Fruit fly (Drosophila melanogaster) whole organism, embryonic: ENCODE measurements around the gene Prp18.

Source experiments
- Blimp-1 ChIP-seq: fragments of 200-800 bp; sonication (Bioruptor generic); optimal IDR thresholded peaks from 3 replicates; lab custom pipeline; 2018; ENCODE audit warnings: missing biosample characterization, missing genetic modification characterization, mild to moderate bottlenecking, moderate library complexity, missing genetic modification reagents
- CG10147 ChIP-seq: fragments of 200-800 bp; sonication (Bioruptor generic); optimal IDR thresholded peaks from 2 replicates; lab custom pipeline; 2019; ENCODE audit warnings: missing biosample characterization, mild to moderate bottlenecking, missing genetic modification characterization, moderate library complexity
- CG11560 ChIP-seq: fragments of 200-800 bp; sonication (Bioruptor generic); IDR thresholded peaks from 3 replicates; pipeline ENCODE4 v1.3.6; 2022; ENCODE audit warnings: missing biosample characterization, missing genetic modification characterization
- CG12104 ChIP-seq: fragments of 200-800 bp; sonication (Bioruptor generic); optimal IDR thresholded peaks from 3 replicates; lab custom pipeline; 2016; ENCODE audit warnings: missing biosample characterization, missing genetic modification characterization
- CG12155 ChIP-seq: fragments of 200-800 bp; sonication (Bioruptor generic); optimal IDR thresholded peaks from 3 replicates; lab custom pipeline; 2016; ENCODE audit warnings: missing biosample characterization, missing genetic modification characterization
- CG13424 ChIP-seq: fragments of 200-800 bp; sonication (Bioruptor generic); optimal IDR thresholded peaks from 2 replicates; lab custom pipeline; 2019; ENCODE audit warnings: missing biosample characterization, mild to moderate bottlenecking, missing genetic modification characterization, moderate library complexity
- CG16815 ChIP-seq: fragments of 200-800 bp; sonication (Bioruptor generic); optimal IDR thresholded peaks from 3 replicates; lab custom pipeline; 2017; ENCODE audit warnings: missing biosample characterization, mild to moderate bottlenecking, missing genetic modification characterization
- CG17385 ChIP-seq: fragments of 200-800 bp; sonication (Bioruptor generic); optimal IDR thresholded peaks from 3 replicates; lab custom pipeline; 2018; ENCODE audit warnings: missing biosample characterization, mild to moderate bottlenecking, missing genetic modification characterization
- CG3163 ChIP-seq: fragments of 200-800 bp; sonication (Bioruptor generic); optimal IDR thresholded peaks from 3 replicates; lab custom pipeline; 2016; ENCODE audit warnings: missing biosample characterization, missing genetic modification characterization
- CG4282 ChIP-seq: fragments of 200-800 bp; sonication (Bioruptor generic); optimal IDR thresholded peaks from 2 replicates; lab custom pipeline; 2016; ENCODE audit warnings: missing biosample characterization, missing genetic modification characterization
- CG4617 ChIP-seq: fragments of 200-800 bp; sonication (Bioruptor generic); optimal IDR thresholded peaks from 3 replicates; lab custom pipeline; 2016; ENCODE audit warnings: missing biosample characterization, missing genetic modification characterization, borderline replicate concordance
- CG6272 ChIP-seq: fragments of 200-800 bp; sonication (Bioruptor generic); IDR thresholded peaks from 2 replicates; pipeline ENCODE4 v1.3.6; 2022; ENCODE audit warnings: missing biosample characterization, missing genetic modification characterization
- CG6689 ChIP-seq: fragments of 200-800 bp; sonication (Bioruptor generic); IDR thresholded peaks from 2 replicates; pipeline ENCODE4 v1.3.6; 2022; ENCODE audit warnings: missing biosample characterization, missing genetic modification characterization
- CG7987 ChIP-seq: fragments of 200-800 bp; sonication (Bioruptor generic); optimal IDR thresholded peaks from 2 replicates; lab custom pipeline; 2018; ENCODE audit warnings: missing biosample characterization, mild to moderate bottlenecking, missing genetic modification characterization, moderate library complexity
- CG8089 ChIP-seq: fragments of 200-800 bp; sonication (Bioruptor generic); optimal IDR thresholded peaks from 3 replicates; lab custom pipeline; 2016; ENCODE audit warnings: missing biosample characterization, missing genetic modification characterization
- CG8281 ChIP-seq: fragments of 200-800 bp; sonication (Bioruptor generic); optimal IDR thresholded peaks from 2 replicates; lab custom pipeline; 2018; ENCODE audit warnings: missing biosample characterization, mild to moderate bottlenecking, missing genetic modification characterization, moderate library complexity
- CG8290 ChIP-seq, 3 experiments: fragments of 200-800 bp; sonication (Bioruptor generic); optimal IDR thresholded peaks; 2 replicates each; lab custom pipeline; 2016 to 2019; ENCODE audit warnings: missing biosample characterization in 3 of 3, missing genetic modification characterization in 3 of 3, mild to moderate bottlenecking in 2 of 3, moderate library complexity in 1 of 3
- CG9932 ChIP-seq: fragments of 200-800 bp; sonication (Bioruptor generic); IDR thresholded peaks from 2 replicates; pipeline ENCODE4 v1.3.6; 2022; ENCODE audit warnings: missing biosample characterization, missing genetic modification characterization
- HLH54F ChIP-seq: fragments of 200-800 bp; sonication (Bioruptor generic); optimal IDR thresholded peaks from 3 replicates; lab custom pipeline; 2016; ENCODE audit warnings: missing biosample characterization, missing genetic modification characterization
- Hmx ChIP-seq: fragments of 200-800 bp; sonication (Bioruptor generic); optimal IDR thresholded peaks from 2 replicates; lab custom pipeline; 2016; ENCODE audit warnings: missing biosample characterization, missing genetic modification characterization
- Kr ChIP-seq: fragments of 200-800 bp; sonication (Bioruptor generic); optimal IDR thresholded peaks from 2 replicates; lab custom pipeline; 2017; ENCODE audit warnings: missing biosample characterization, mild to moderate bottlenecking, missing genetic modification characterization
- Lim3 ChIP-seq: fragments of 200-800 bp; sonication (Bioruptor generic); IDR thresholded peaks from 2 replicates; pipeline ENCODE4 v1.3.6; 2022; ENCODE audit warnings: missing biosample characterization, missing genetic modification characterization
- MBD-R2 ChIP-seq: fragments of 200-800 bp; sonication (Bioruptor generic); IDR thresholded peaks from 2 replicates; pipeline ENCODE4 v1.3.6; 2022; ENCODE audit warnings: missing biosample characterization, missing genetic modification characterization
- MESR4 ChIP-seq: fragments of 200-800 bp; sonication (Bioruptor generic); optimal IDR thresholded peaks from 2 replicates; lab custom pipeline; 2018; ENCODE audit warnings: missing biosample characterization, mild to moderate bottlenecking, missing genetic modification characterization, moderate library complexity
- Max ChIP-seq: fragments of 200-800 bp; sonication (Bioruptor generic); optimal IDR thresholded peaks from 2 replicates; lab custom pipeline; 2016; ENCODE audit warnings: missing biosample characterization, mild to moderate bottlenecking, missing genetic modification characterization
- NFAT ChIP-seq: fragments of 200-800 bp; sonication (Bioruptor generic); IDR thresholded peaks from 2 replicates; pipeline ENCODE4 v1.3.6; 2022; ENCODE audit warnings: missing biosample characterization, missing genetic modification characterization
- Opbp ChIP-seq: fragments of 200-800 bp; sonication (Bioruptor generic); IDR thresholded peaks from 3 replicates; pipeline ENCODE4 v1.3.6; 2022; ENCODE audit warnings: missing biosample characterization, missing genetic modification characterization; ENCODE audit not compliant: partially characterized antibody
- Optix ChIP-seq: fragments of 200-800 bp; sonication (Bioruptor generic); IDR thresholded peaks from 3 replicates; pipeline ENCODE4 v1.3.6; 2022; ENCODE audit warnings: missing biosample characterization, missing genetic modification characterization
- PHDP ChIP-seq: fragments of 200-800 bp; sonication (Bioruptor generic); optimal IDR thresholded peaks from 3 replicates; lab custom pipeline; 2018; ENCODE audit warnings: missing biosample characterization, mild to moderate bottlenecking, missing genetic modification characterization, moderate library complexity
- Ravus ChIP-seq: fragments of 200-800 bp; sonication (Bioruptor generic); IDR thresholded peaks from 2 replicates; pipeline ENCODE4 v1.3.6; 2022; ENCODE audit warnings: missing biosample characterization, missing genetic modification characterization
- Rfx ChIP-seq: fragments of 200-800 bp; sonication (Bioruptor generic); IDR thresholded peaks from 2 replicates; pipeline ENCODE4 v1.3.6; 2022; ENCODE audit warnings: missing biosample characterization, missing genetic modification characterization
- Usf ChIP-seq: fragments of 200-800 bp; sonication (Bioruptor generic); optimal IDR thresholded peaks from 2 replicates; lab custom pipeline; 2017; ENCODE audit warnings: missing genotype, missing biosample characterization, missing genetic modification characterization
- Xrp1 ChIP-seq: fragments of 200-800 bp; sonication (Bioruptor generic); IDR thresholded peaks from 2 replicates; pipeline ENCODE4 v1.3.6; 2022; ENCODE audit warnings: missing biosample characterization, missing genetic modification characterization
- ash1 ChIP-seq: fragments of 200-800 bp; sonication (Bioruptor generic); optimal IDR thresholded peaks from 2 replicates; lab custom pipeline; 2018; ENCODE audit warnings: missing biosample characterization, mild to moderate bottlenecking, missing genetic modification characterization
- dmrt11E ChIP-seq: fragments of 200-800 bp; sonication (Bioruptor generic); optimal IDR thresholded peaks from 3 replicates; lab custom pipeline; 2018; ENCODE audit warnings: missing biosample characterization, mild to moderate bottlenecking, missing genetic modification characterization, moderate library complexity
- eve ChIP-seq, 2 experiments: fragments of >200 bp; optimal IDR thresholded peaks; 2 replicates each; lab custom pipeline; 2017; ENCODE audit warnings: missing biosample characterization in 2 of 2, missing genetic modification characterization in 2 of 2
- exex ChIP-seq: fragments of 200-800 bp; sonication (Bioruptor generic); optimal IDR thresholded peaks from 4 replicates; lab custom pipeline; 2018; ENCODE audit warnings: missing biosample characterization, mild to moderate bottlenecking, missing genetic modification characterization, moderate library complexity
- fru ChIP-seq: fragments of >200 bp; optimal IDR thresholded peaks from 2 replicates; lab custom pipeline; 2017
- gcm ChIP-seq: fragments of 200-800 bp; sonication (Bioruptor generic); optimal IDR thresholded peaks from 2 replicates; lab custom pipeline; 2019; ENCODE audit warnings: missing biosample characterization, mild to moderate bottlenecking, missing genetic modification characterization, moderate library complexity
- gsb ChIP-seq: fragments of 200-800 bp; sonication (Bioruptor generic); IDR thresholded peaks from 2 replicates; pipeline ENCODE4 v1.3.6; 2022; ENCODE audit warnings: missing biosample characterization, missing genetic modification characterization
- ind ChIP-seq: fragments of 200-800 bp; sonication (Bioruptor generic); optimal IDR thresholded peaks from 3 replicates; lab custom pipeline; 2016; ENCODE audit warnings: missing biosample characterization, missing genetic modification characterization
- jigr1 ChIP-seq: fragments of 200-800 bp; sonication (Bioruptor generic); IDR thresholded peaks from 3 replicates; pipeline ENCODE4 v1.3.6; 2022; ENCODE audit warnings: missing biosample characterization, missing genetic modification characterization
- nom ChIP-seq: fragments of 200-800 bp; sonication (Bioruptor generic); optimal IDR thresholded peaks from 2 replicates; lab custom pipeline; 2017; ENCODE audit warnings: missing biosample characterization, missing genetic modification characterization, mild to moderate bottlenecking, moderate library complexity, missing genetic modification reagents
- oc ChIP-seq: fragments of 200-800 bp; sonication (Bioruptor generic); optimal IDR thresholded peaks from 2 replicates; lab custom pipeline; 2018; ENCODE audit warnings: missing biosample characterization, mild to moderate bottlenecking, missing genetic modification characterization, moderate library complexity
- pum ChIP-seq: fragments of 200-800 bp; sonication (Bioruptor generic); optimal IDR thresholded peaks from 2 replicates; lab custom pipeline; 2016; ENCODE audit warnings: missing biosample characterization, missing genetic modification characterization
- row ChIP-seq: fragments of 200-800 bp; sonication (Bioruptor generic); IDR thresholded peaks from 3 replicates; pipeline ENCODE4 v1.3.6; 2022; ENCODE audit warnings: missing biosample characterization, missing genetic modification characterization
- sd ChIP-seq: fragments of 200-800 bp; sonication (Bioruptor generic); optimal IDR thresholded peaks from 3 replicates; lab custom pipeline; 2018; ENCODE audit warnings: missing biosample characterization, mild to moderate bottlenecking, missing genetic modification characterization, moderate library complexity
- so ChIP-seq: fragments of 200-800 bp; sonication (Bioruptor generic); IDR thresholded peaks from 3 replicates; pipeline ENCODE4 v1.3.6; 2022; ENCODE audit warnings: missing biosample characterization, missing genetic modification characterization
- ssp ChIP-seq: fragments of 200-800 bp; sonication (Bioruptor generic); IDR thresholded peaks from 2 replicates; pipeline ENCODE4 v1.3.6; 2022; ENCODE audit warnings: missing biosample characterization, missing genetic modification characterization
- tin ChIP-seq: fragments of 200-800 bp; sonication (Bioruptor generic); optimal IDR thresholded peaks from 3 replicates; lab custom pipeline; 2016; ENCODE audit warnings: missing biosample characterization, missing genetic modification characterization
- wek ChIP-seq: fragments of 200-800 bp; sonication (Bioruptor generic); optimal IDR thresholded peaks from 3 replicates; lab custom pipeline; 2018; ENCODE audit warnings: missing biosample characterization, mild to moderate bottlenecking, missing genetic modification characterization, moderate library complexity
- zfh2 ChIP-seq: fragments of 200-800 bp; sonication (Bioruptor generic); optimal IDR thresholded peaks from 2 replicates; lab custom pipeline; 2016; ENCODE audit warnings: missing biosample characterization, missing genetic modification characterization

The Prp18 gene

dm6 chr3R:19010923-19011322 is 20.1 kb downstream of the Prp18 start (continued):
- no peak for TF ChIP-seq CG8281 (tag; lab: Kevin White, UChicago)
- no peak for TF ChIP-seq CG9932
- no peak for TF ChIP-seq ash1 (GFP tag; lab: Kevin White, UChicago)
- no peak for TF ChIP-seq Kr (GFP tag; lab: Kevin White, UChicago)
- TF ChIP-seq gsb = no peak
- no peak for TF ChIP-seq CG6272 (GFP tag; lab: Robert Waterston, UW)
- TF ChIP-seq so (GFP tag; lab: Robert Waterston, UW) = no peak
- peak; percentile 33 for TF ChIP-seq sd (tag; lab: Kevin White, UChicago)
- no peak for TF ChIP-seq gcm (GFP tag; lab: Kevin White, UChicago)
- TF ChIP-seq Ravus (GFP tag; lab: Robert Waterston, UW) = no peak
- no peak for TF ChIP-seq ssp (GFP tag; lab: Robert Waterston, UW)
- no peak for TF ChIP-seq CG11560 (tag; lab: Robert Waterston, UW)
- peak; percentile 7 for TF ChIP-seq Max (GFP tag; lab: Kevin White, UChicago)
- TF ChIP-seq CG4617 (GFP tag; lab: Kevin White, UChicago) = no peak
- no peak for TF ChIP-seq MESR4 (GFP tag; lab: Kevin White, UChicago)
- peak; percentile 34 for TF ChIP-seq Blimp-1 (GFP tag; lab: Kevin White, UChicago)
- TF ChIP-seq Usf (GFP tag; lab: Kevin White, UChicago) = no peak
- TF ChIP-seq nom (GFP tag; lab: Kevin White, UChicago) = no peak
- TF ChIP-seq Hmx (GFP tag; lab: Kevin White, UChicago) = no peak
- no peak for TF ChIP-seq fru (lab: Kevin White, UChicago)
- no peak for TF ChIP-seq CG17385 (GFP tag; lab: Kevin White, UChicago)
- TF ChIP-seq Opbp (GFP tag; lab: Robert Waterston, UW) = no peak
- TF ChIP-seq NFAT (GFP tag; lab: Robert Waterston, UW) = no peak
- TF ChIP-seq CG16815 (GFP tag; lab: Kevin White, UChicago) = no peak
- TF ChIP-seq CG12155 (GFP tag; lab: Kevin White, UChicago) = no peak
- peak; percentile 52 for TF ChIP-seq PHDP (tag; lab: Kevin White, UChicago)
- TF ChIP-seq CG8089 (GFP tag; lab: Kevin White, UChicago) = no peak
- no peak for TF ChIP-seq eve (GFP tag; optimal IDR thresholded peaks at IDR 0.05; lab: Kevin White, UChicago)
- TF ChIP-seq CG7987 (GFP tag; lab: Kevin White, UChicago) = peak; percentile 2
- no peak for TF ChIP-seq exex (tag; lab: Kevin White, UChicago)
- TF ChIP-seq CG8290 (GFP tag; optimal IDR thresholded peaks at IDR 0.05; lab: Kevin White, UChicago) = no peak
- peak in 1 of 2 experiments; percentile 44 for TF ChIP-seq CG8290 (tag; optimal IDR thresholded peaks at IDR 0.05; lab: Kevin White, UChicago)
- no peak for TF ChIP-seq tin (GFP tag; lab: Kevin White, UChicago)
- no peak for TF ChIP-seq row (GFP tag; lab: Robert Waterston, UW)
- TF ChIP-seq Optix (GFP tag; lab: Robert Waterston, UW) = no peak
- no peak for TF ChIP-seq ind
- no peak for TF ChIP-seq zfh2
- TF ChIP-seq pum = no peak
- peak; percentile 23 for TF ChIP-seq dmrt11E
- no peak for TF ChIP-seq CG4282
- TF ChIP-seq CG12104 (GFP tag; lab: Kevin White, UChicago) = no peak
- TF ChIP-seq oc = no peak
- TF ChIP-seq jigr1 (GFP tag; lab: Robert Waterston, UW) = no peak
- TF ChIP-seq Xrp1 (GFP tag; lab: Robert Waterston, UW) = peak; percentile 36; the same call in 1 of the 2 replicates
- TF ChIP-seq CG13424 = no peak
- TF ChIP-seq CG6689 (GFP tag; lab: Robert Waterston, UW) = no peak
- no peak for TF ChIP-seq CG10147 (GFP tag; lab: Kevin White, UChicago)
- TF ChIP-seq HLH54F (GFP tag; lab: Kevin White, UChicago) = no peak
- no peak for TF ChIP-seq CG3163 (GFP tag; lab: Kevin White, UChicago)
- no peak for TF ChIP-seq wek (GFP tag; lab: Kevin White, UChicago)
- no peak for TF ChIP-seq MBD-R2 (GFP tag; lab: Robert Waterston, UW)
- no peak for TF ChIP-seq Lim3
- TF ChIP-seq Rfx (GFP tag; lab: Robert Waterston, UW) = peak; percentile 36; the same call in 1 of the 2 replicates
